Worm (Caenorhabditis elegans) whole organism, mixed stage, embryonic: Measurements from ENCODE around the gene arrd-22.

Experiments used
- blmp-1 ChIP-seq: fragments of 150-350 bp; optimal IDR thresholded peaks from 2 replicates; lab custom pipeline; 2014; ENCODE audit warnings: missing biosample characterization, missing genetic modification characterization
- ceh-43 ChIP-seq: fragments of 200-800 bp; sonication (Bioruptor generic); optimal IDR thresholded peaks from 2 replicates; lab custom pipeline; 2018; ENCODE audit warnings: mild to moderate bottlenecking, missing genetic modification characterization, moderate library complexity, missing compliant biosample characterization
- cnd-1 ChIP-seq: fragments of 200-800 bp; sonication (Bioruptor generic); optimal IDR thresholded peaks from 2 replicates; lab custom pipeline; 2018; ENCODE audit warnings: mild to moderate bottlenecking, missing genetic modification characterization, missing compliant biosample characterization
- elt-1 ChIP-seq: sonication (generic microtip); optimal IDR thresholded peaks from 2 replicates; lab custom pipeline; 2017; ENCODE audit warnings: missing genetic modification characterization, mild to moderate bottlenecking, missing compliant biosample characterization, antibody characterized with exemption, moderate library complexity, borderline replicate concordance; ENCODE audit not compliant: insufficient read depth
- flh-1 ChIP-seq: fragments of 200-800 bp; sonication (Bioruptor generic); optimal IDR thresholded peaks from 2 replicates; lab custom pipeline; 2018; ENCODE audit warnings: mild to moderate bottlenecking, missing genetic modification characterization, moderate library complexity, missing compliant biosample characterization
- nhr-28 ChIP-seq: fragments of 150-350 bp; optimal IDR thresholded peaks from 2 replicates; lab custom pipeline; 2014; ENCODE audit warnings: missing biosample characterization, missing genetic modification characterization
- pha-4 ChIP-seq: fragments of 150-350 bp; optimal IDR thresholded peaks from 2 replicates; lab custom pipeline; 2018; ENCODE audit warnings: missing biosample characterization, missing genetic modification reagents, missing genetic modification characterization
- snpc-4 ChIP-seq: fragments of 150-350 bp; optimal IDR thresholded peaks from 2 replicates; lab custom pipeline; 2014; ENCODE audit warnings: missing biosample characterization, missing genetic modification characterization
- sptf-1 ChIP-seq: sonication (generic microtip); optimal IDR thresholded peaks from 2 replicates; lab custom pipeline; 2017; ENCODE audit warnings: mild to moderate bottlenecking, missing genetic modification characterization, moderate library complexity, missing compliant biosample characterization
- tbx-8 ChIP-seq: fragments of 200-800 bp; sonication (Bioruptor generic); optimal IDR thresholded peaks from 2 replicates; lab custom pipeline; 2018; ENCODE audit warnings: mild to moderate bottlenecking, missing genetic modification characterization, moderate library complexity, missing compliant biosample characterization
- unc-39 ChIP-seq: fragments of 150-350 bp; optimal IDR thresholded peaks from 2 replicates; lab custom pipeline; 2014; ENCODE audit warnings: missing biosample characterization, missing genetic modification characterization
- zip-8 ChIP-seq: fragments of 150-350 bp; optimal IDR thresholded peaks from 2 replicates; lab custom pipeline; 2014; ENCODE audit warnings: missing biosample characterization, missing genetic modification characterization

DNA sequence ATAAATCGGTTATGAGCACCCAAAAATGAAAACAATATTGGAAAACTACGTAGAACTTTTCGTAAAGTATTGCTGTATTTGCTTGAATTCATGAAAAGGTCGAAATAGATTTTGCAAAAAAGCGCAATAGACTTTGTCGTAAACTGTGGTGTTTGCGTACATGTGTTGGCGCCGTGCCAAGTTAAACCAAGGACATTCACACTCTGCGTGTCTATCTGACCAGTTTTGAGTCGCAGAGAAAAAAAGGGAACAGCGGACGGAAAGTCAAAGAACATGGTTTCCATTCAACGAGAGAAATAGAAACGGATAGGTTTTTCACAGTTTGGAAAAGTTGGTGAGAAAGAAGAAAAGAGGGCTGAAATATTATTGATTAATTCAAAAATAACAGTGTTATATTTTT lies 19.3 kb upstream of the arrd-22 start:
- TF ChIP-seq cnd-1 (tag; lab: Kevin White, UChicago), result no peak
- no peak for TF ChIP-seq unc-39 (tag; lab: Kevin White, UChicago)
- no peak for TF ChIP-seq sptf-1 (tag; lab: Kevin White, UChicago)
- no peak for TF ChIP-seq flh-1 (GFP tag; lab: Kevin White, UChicago)
- no peak for TF ChIP-seq blmp-1 (tag; lab: Kevin White, UChicago)
- no peak for TF ChIP-seq elt-1 (tag; lab: Kevin White, UChicago)
- no peak for TF ChIP-seq zip-8 (tag; lab: Kevin White, UChicago)
- TF ChIP-seq pha-4 (tag; lab: Kevin White, UChicago), result no peak
- TF ChIP-seq tbx-8 (GFP tag; lab: Kevin White, UChicago), result no peak
- TF ChIP-seq ceh-43 (GFP tag; lab: Kevin White, UChicago), result no peak
- no peak for TF ChIP-seq nhr-28 (tag; lab: Kevin White, UChicago)
- no peak for TF ChIP-seq snpc-4 (tag; lab: Kevin White, UChicago)
